Worm (Caenorhabditis elegans) whole organism, L3 larva: ENCODE data around the gene klp-20.

Experiments
- R02D3.7 ChIP-seq: fragments of 150-350 bp; optimal IDR thresholded peaks from 2 replicates; lab custom pipeline; 2014; ENCODE audit warnings: missing biosample characterization, missing genetic modification characterization
- aly-2 ChIP-seq: fragments of 150-350 bp; optimal IDR thresholded peaks from 2 replicates; lab custom pipeline; 2014; ENCODE audit warnings: missing biosample characterization, missing genetic modification characterization
- elt-2 ChIP-seq: sonication (generic microtip); optimal IDR thresholded peaks from 2 replicates; lab custom pipeline; 2016; ENCODE audit warnings: missing genetic modification reagents, mild to moderate bottlenecking, missing genetic modification characterization, missing compliant biosample characterization
- fkh-2 ChIP-seq: fragments of 150-350 bp; optimal IDR thresholded peaks from 2 replicates; lab custom pipeline; 2014; ENCODE audit warnings: missing biosample characterization, missing genetic modification reagents, missing genetic modification characterization
- nhr-11 ChIP-seq: fragments of 150-350 bp; optimal IDR thresholded peaks from 2 replicates; lab custom pipeline; 2014; ENCODE audit warnings: missing biosample characterization, missing genetic modification characterization
- nhr-237 ChIP-seq: fragments of 150-350 bp; optimal IDR thresholded peaks from 2 replicates; lab custom pipeline; 2014; ENCODE audit warnings: missing biosample characterization, missing genetic modification characterization
- nhr-25 ChIP-seq: sonication (generic microtip); optimal IDR thresholded peaks from 2 replicates; lab custom pipeline; 2017; ENCODE audit warnings: missing biosample characterization, missing genetic modification characterization
- nhr-28 ChIP-seq: fragments of 150-350 bp; optimal IDR thresholded peaks from 2 replicates; lab custom pipeline; 2014; ENCODE audit warnings: missing biosample characterization, missing genetic modification characterization
- nhr-77 ChIP-seq: fragments of 150-350 bp; optimal IDR thresholded peaks from 2 replicates; lab custom pipeline; 2014; ENCODE audit warnings: missing biosample characterization, missing genetic modification characterization
- pqm-1 ChIP-seq: fragments of 150-350 bp; optimal IDR thresholded peaks from 2 replicates; lab custom pipeline; 2017; ENCODE audit warnings: missing biosample characterization, missing genetic modification characterization, inconsistent platforms
- snpc-4 ChIP-seq: fragments of 150-350 bp; optimal IDR thresholded peaks from 2 replicates; lab custom pipeline; 2014; ENCODE audit warnings: missing biosample characterization, missing genetic modification characterization
- unc-62 ChIP-seq: fragments of 150-350 bp; sonication (generic microtip); optimal IDR thresholded peaks from 4 replicates; lab custom pipeline; 2014; ENCODE audit warnings: missing biosample characterization, missing genetic modification reagents, missing genetic modification characterization
- ztf-11 ChIP-seq: fragments of 150-350 bp; optimal IDR thresholded peaks from 2 replicates; lab custom pipeline; 2014; ENCODE audit warnings: missing biosample characterization, missing genetic modification characterization

- TF ChIP-seq R02D3.7 (tag; lab: Kevin White, UChicago) = no peak
- TF ChIP-seq nhr-28 (tag; lab: Kevin White, UChicago) = no peak
- no peak for TF ChIP-seq snpc-4 (tag; lab: Kevin White, UChicago)
- no peak for TF ChIP-seq ztf-11 (tag; lab: Kevin White, UChicago)
- no peak for TF ChIP-seq nhr-77 (tag; lab: Kevin White, UChicago)
- no peak for TF ChIP-seq pqm-1
- TF ChIP-seq nhr-25 (tag; lab: Kevin White, UChicago) = no peak
- TF ChIP-seq unc-62 (GFP tag; lab: Kevin White, UChicago) = no peak
- no peak for TF ChIP-seq aly-2 (tag; lab: Kevin White, UChicago)
- TF ChIP-seq elt-2 (tag; lab: Kevin White, UChicago) = no peak
- TF ChIP-seq nhr-237 (tag; lab: Kevin White, UChicago) = no peak
- no peak for TF ChIP-seq nhr-11 (tag; lab: Kevin White, UChicago)
- no peak for TF ChIP-seq fkh-2 (tag; lab: Kevin White, UChicago)
These were observed 44.4 kb upstream of the klp-20 start, which contains the start of gene F40G9.7 for ce11 chrIII:165390-165789.
